Worm (Caenorhabditis elegans) whole organism, L1 larva: ENCODE results near the gene alh-7.

ENCODE experiments used
- C16A3.4 ChIP-seq: fragments of 150-350 bp; optimal IDR thresholded peaks from 2 replicates; lab custom pipeline; 2014; ENCODE audit warnings: missing biosample characterization, missing genetic modification characterization
- C34B4.2 ChIP-seq: sonication (generic microtip); optimal IDR thresholded peaks from 2 replicates; lab custom pipeline; 2017; ENCODE audit warnings: mild to moderate bottlenecking, missing genetic modification characterization, missing compliant biosample characterization
- F16B12.6 ChIP-seq: fragments of 150-350 bp; optimal IDR thresholded peaks from 2 replicates; lab custom pipeline; 2014; ENCODE audit warnings: missing biosample characterization, missing genetic modification characterization
- Y116A8C.19 ChIP-seq: sonication (generic microtip); optimal IDR thresholded peaks from 2 replicates; lab custom pipeline; 2016; ENCODE audit warnings: missing compliant biosample characterization, missing genetic modification characterization, borderline replicate concordance
- ceh-63 ChIP-seq: fragments of 200-800 bp; sonication (Bioruptor generic); optimal IDR thresholded peaks from 2 replicates; lab custom pipeline; 2018; ENCODE audit warnings: mild to moderate bottlenecking, missing genetic modification characterization, missing compliant biosample characterization
- ceh-82 ChIP-seq, 3 experiments: fragments of 150-350 bp in 1 of 3; sonication (generic microtip) in 2 of 3; optimal IDR thresholded peaks; 2 replicates each; lab custom pipeline; 2014 to 2017; ENCODE audit warnings: missing biosample characterization in 3 of 3, missing genetic modification characterization in 3 of 3
- ces-1 ChIP-seq: fragments of 150-350 bp; optimal IDR thresholded peaks from 2 replicates; lab custom pipeline; 2014; ENCODE audit warnings: missing biosample characterization, missing genetic modification reagents, missing genetic modification characterization
- efl-1 ChIP-seq, 4 experiments: fragments of 150-350 bp; optimal IDR thresholded peaks in 3 of 4; peaks in 1 of 4; 1 replicate in 1 of 4; 2 replicates in 3 of 4; lab custom pipeline; 2014; ENCODE audit warnings: missing biosample characterization in 2 of 4, missing genetic modification characterization in 2 of 4, missing genetic modification reagents in 2 of 4
- efl-3 ChIP-seq: fragments of 200-800 bp; sonication (Bioruptor generic); optimal IDR thresholded peaks from 2 replicates; lab custom pipeline; 2018; ENCODE audit warnings: mild to moderate bottlenecking, missing genetic modification characterization, missing compliant biosample characterization
- egl-27 ChIP-seq, 2 experiments: fragments of 150-350 bp in 1 of 2; sonication (generic microtip); optimal IDR thresholded peaks; 3 replicates each; lab custom pipeline; 2017 to 2018; ENCODE audit warnings: missing biosample characterization in 2 of 2, missing genetic modification characterization in 2 of 2, missing genetic modification reagents in 2 of 2
- ets-5 ChIP-seq: fragments of 200-800 bp; sonication (Bioruptor generic); IDR thresholded peaks from 2 replicates; pipeline ENCODE4 v1.3.6; 2022; ENCODE audit warnings: missing genetic modification characterization, missing compliant biosample characterization
- grh-1 ChIP-seq: fragments of 200-800 bp; sonication (Bioruptor generic); IDR thresholded peaks from 2 replicates; pipeline ENCODE4 v1.3.6; 2022; ENCODE audit warnings: missing genetic modification reagents, missing genetic modification characterization, missing compliant biosample characterization
- hlh-17 ChIP-seq: fragments of 200-800 bp; sonication (Bioruptor generic); optimal IDR thresholded peaks from 2 replicates; lab custom pipeline; 2018; ENCODE audit warnings: missing genetic modification characterization, mild to moderate bottlenecking, missing compliant biosample characterization, moderate library complexity, borderline replicate concordance
- irx-1 ChIP-seq: sonication (generic microtip); optimal IDR thresholded peaks from 2 replicates; lab custom pipeline; 2016; ENCODE audit warnings: missing genetic modification characterization, missing compliant biosample characterization
- isw-1 ChIP-seq: fragments of 200-800 bp; sonication (Bioruptor generic); IDR thresholded peaks from 2 replicates; pipeline ENCODE4 v1.3.6; 2022; ENCODE audit warnings: missing genetic modification characterization, missing compliant biosample characterization
- lin-13 ChIP-seq: fragments of 150-350 bp; optimal IDR thresholded peaks from 2 replicates; lab custom pipeline; 2014; ENCODE audit warnings: missing biosample characterization, missing genetic modification reagents, missing genetic modification characterization
- lin-14 ChIP-seq: fragments of 200-800 bp; sonication (Bioruptor generic); optimal IDR thresholded peaks from 2 replicates; lab custom pipeline; 2018; ENCODE audit warnings: mild to moderate bottlenecking, missing genetic modification characterization, moderate library complexity, missing compliant biosample characterization
- lin-15B ChIP-seq: fragments of 150-350 bp; sonication (generic microtip); optimal IDR thresholded peaks from 3 replicates; lab custom pipeline; 2014; ENCODE audit warnings: missing biosample characterization, missing genetic modification characterization
- lin-39 ChIP-seq: fragments of 150-350 bp; optimal IDR thresholded peaks from 2 replicates; lab custom pipeline; 2014; ENCODE audit warnings: missing biosample characterization, missing genetic modification reagents, missing genetic modification characterization
- lsy-2 ChIP-seq, 2 experiments: fragments of 150-350 bp; optimal IDR thresholded peaks; 2 replicates each; lab custom pipeline; 2014; ENCODE audit warnings: missing biosample characterization in 2 of 2, missing genetic modification characterization in 2 of 2
- mef-2 ChIP-seq: fragments of 150-350 bp; optimal IDR thresholded peaks from 2 replicates; lab custom pipeline; 2014; ENCODE audit warnings: missing biosample characterization, missing genetic modification characterization
- mep-1 ChIP-seq: fragments of 150-350 bp; optimal IDR thresholded peaks from 2 replicates; lab custom pipeline; 2014; ENCODE audit warnings: missing biosample characterization, missing genetic modification characterization
- nhr-11 ChIP-seq: fragments of 150-350 bp; optimal IDR thresholded peaks from 2 replicates; lab custom pipeline; 2014; ENCODE audit warnings: missing biosample characterization, missing genetic modification characterization
- nhr-19 ChIP-seq: fragments of 200-800 bp; sonication (Bioruptor generic); conservative IDR thresholded peaks from 2 replicates; pipeline ENCODE4 v1.3.6; 2022; ENCODE audit warnings: missing genetic modification characterization, missing compliant biosample characterization
- nhr-47 ChIP-seq: sonication (generic microtip); optimal IDR thresholded peaks from 2 replicates; lab custom pipeline; 2016; ENCODE audit warnings: mild to moderate bottlenecking, missing genetic modification characterization, moderate library complexity, missing compliant biosample characterization
- nhr-76 ChIP-seq: sonication (generic microtip); optimal IDR thresholded peaks from 2 replicates; lab custom pipeline; 2017; ENCODE audit warnings: missing biosample characterization, missing genetic modification characterization
- nhr-84 ChIP-seq: sonication (generic microtip); optimal IDR thresholded peaks from 2 replicates; lab custom pipeline; 2017; ENCODE audit warnings: missing biosample characterization, missing genetic modification characterization
- nhr-85 ChIP-seq: sonication (generic microtip); peaks from one replicate; lab custom pipeline; 2016; ENCODE audit warnings: missing genetic modification characterization, inconsistent platforms, missing compliant biosample characterization
- nhr-90 ChIP-seq: sonication (generic microtip); optimal IDR thresholded peaks from 2 replicates; lab custom pipeline; 2016; ENCODE audit warnings: mild to moderate bottlenecking, missing genetic modification characterization, missing compliant biosample characterization; ENCODE audit not compliant: poor library complexity
- skn-1 ChIP-seq: fragments of 150-350 bp; optimal IDR thresholded peaks from 2 replicates; lab custom pipeline; 2014; ENCODE audit warnings: missing biosample characterization, missing genetic modification characterization
- sup-37 ChIP-seq: fragments of 200-800 bp; sonication (Bioruptor generic); optimal IDR thresholded peaks from 2 replicates; lab custom pipeline; 2018; ENCODE audit warnings: mild to moderate bottlenecking, missing genetic modification characterization, missing compliant biosample characterization
- tbx-2 ChIP-seq: sonication (generic microtip); optimal IDR thresholded peaks from 2 replicates; lab custom pipeline; 2016; ENCODE audit warnings: missing genetic modification characterization, missing compliant biosample characterization
- tlp-1 ChIP-seq: fragments of 150-350 bp; optimal IDR thresholded peaks from 2 replicates; lab custom pipeline; 2014; ENCODE audit warnings: missing biosample characterization, missing genetic modification characterization
- unc-130 ChIP-seq: fragments of 150-350 bp; optimal IDR thresholded peaks from 2 replicates; lab custom pipeline; 2017; ENCODE audit warnings: missing biosample characterization, missing genetic modification characterization, inconsistent platforms
- unc-86 ChIP-seq: sonication (generic microtip); optimal IDR thresholded peaks from 2 replicates; lab custom pipeline; 2016; ENCODE audit warnings: missing genetic modification characterization, missing compliant biosample characterization
- zip-4 ChIP-seq: fragments of 200-800 bp; sonication (Bioruptor generic); optimal IDR thresholded peaks from 2 replicates; lab custom pipeline; 2018; ENCODE audit warnings: mild to moderate bottlenecking, missing genetic modification characterization, moderate library complexity, missing compliant biosample characterization

Gene alh-7

DNA sequence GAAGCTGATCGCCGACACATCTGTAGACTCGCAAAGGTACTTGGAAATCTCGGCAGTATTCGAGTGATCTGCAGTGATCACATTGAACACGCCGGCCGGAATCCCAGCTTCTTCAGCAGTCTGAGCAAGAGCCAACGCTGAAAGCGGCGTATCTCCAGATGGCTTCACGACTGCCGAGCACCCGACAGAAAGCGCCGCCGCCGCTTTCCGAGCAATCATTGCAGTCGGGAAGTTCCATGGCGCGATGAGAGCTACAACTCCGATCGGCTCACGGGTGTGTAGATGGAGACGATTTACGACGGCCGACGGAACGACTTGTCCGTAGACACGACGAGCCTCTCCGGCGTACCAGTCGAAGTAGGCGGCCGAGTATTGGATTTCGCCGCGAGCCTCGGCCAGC is 1.7 kb downstream of the alh-7 start:
- TF ChIP-seq ceh-63 (GFP tag; lab: Kevin White, UChicago) (no peak), Y116A8C.19 (tag; lab: Kevin White, UChicago) (no peak), F16B12.6 (no peak), C34B4.2 (tag; lab: Kevin White, UChicago) (no peak), ces-1 (GFP tag; lab: Kevin White, UChicago) (no peak), egl-27 (tag; optimal IDR thresholded peaks at IDR 0.05; lab: Kevin White, UChicago) (no peak), nhr-84 (tag; lab: Kevin White, UChicago) (no peak)
- TF ChIP-seq, all 84 proteins: peak for 0

ce11 chrII:13487563-13487962 is 4.0 kb downstream of the alh-7 start:
- no peak for TF ChIP-seq C16A3.4
- TF ChIP-seq grh-1 (GFP tag; lab: Robert Waterston, UW) = 0 out of 2 replicates have a peak, but pooled peaks have one; percentile 11

DNA sequence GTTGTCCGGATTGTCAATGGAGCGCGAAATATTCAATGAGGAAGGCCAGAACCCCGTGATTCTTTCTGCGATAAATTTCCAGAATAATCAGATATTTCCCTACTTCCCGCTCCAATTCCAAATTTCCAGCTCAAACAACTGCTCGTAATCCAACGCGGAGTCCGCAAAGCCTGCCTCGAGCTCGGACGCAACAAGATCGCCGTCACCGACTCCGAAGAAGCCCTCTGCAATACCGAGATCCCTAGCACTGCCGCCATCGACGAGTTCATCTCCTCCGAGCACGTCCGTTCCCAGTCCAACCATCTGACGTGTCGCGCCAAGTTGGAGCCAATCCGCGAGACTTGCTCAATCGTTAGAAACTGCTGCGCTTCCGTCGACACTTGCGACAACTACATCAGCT is 6.5 kb downstream of the alh-7 start:
- no peak for TF ChIP-seq grh-1 (GFP tag; lab: Robert Waterston, UW)
- no peak for TF ChIP-seq nhr-76 (tag; lab: Kevin White, UChicago)
- no peak for TF ChIP-seq isw-1 (GFP tag; lab: Robert Waterston, UW)
- no peak for TF ChIP-seq irx-1 (tag; lab: Kevin White, UChicago)
- TF ChIP-seq mef-2 (tag; lab: Kevin White, UChicago) = no peak
- no peak for TF ChIP-seq sup-37
- no peak for TF ChIP-seq nhr-90 (tag; lab: Kevin White, UChicago)
- TF ChIP-seq zip-4 (GFP tag; lab: Kevin White, UChicago) = no peak

DNA sequence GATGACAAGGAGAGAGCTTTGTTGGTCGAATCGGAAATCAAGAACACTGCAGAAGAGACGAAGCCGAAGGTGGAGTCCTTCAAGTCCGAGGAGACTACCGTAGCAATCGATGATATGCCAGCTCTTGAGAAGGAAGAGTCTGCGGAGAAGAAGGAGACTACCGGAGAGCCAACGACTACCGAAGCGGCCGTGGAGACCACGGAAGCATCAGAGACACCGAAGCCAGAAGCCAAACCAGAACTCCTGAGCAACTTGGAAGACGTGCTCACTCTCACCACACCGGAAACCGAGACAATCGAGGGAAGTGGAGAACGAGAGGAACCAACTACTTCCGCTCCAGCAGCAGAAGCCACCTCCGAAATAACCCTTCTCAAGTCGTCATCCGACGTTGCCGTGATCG is 7.5 kb downstream of the alh-7 start:
- no peak for TF ChIP-seq tlp-1 (tag; lab: Kevin White, UChicago)
- no peak for TF ChIP-seq efl-1 (optimal IDR thresholded peaks at IDR 0.05; lab: Kevin White, UChicago)
- TF ChIP-seq efl-1 (GFP tag; optimal IDR thresholded peaks at IDR 0.05 in 1 of 2; lab: Kevin White, UChicago) = peak in 1 of 2 experiments; percentile 21
- TF ChIP-seq mep-1 = no peak

DNA sequence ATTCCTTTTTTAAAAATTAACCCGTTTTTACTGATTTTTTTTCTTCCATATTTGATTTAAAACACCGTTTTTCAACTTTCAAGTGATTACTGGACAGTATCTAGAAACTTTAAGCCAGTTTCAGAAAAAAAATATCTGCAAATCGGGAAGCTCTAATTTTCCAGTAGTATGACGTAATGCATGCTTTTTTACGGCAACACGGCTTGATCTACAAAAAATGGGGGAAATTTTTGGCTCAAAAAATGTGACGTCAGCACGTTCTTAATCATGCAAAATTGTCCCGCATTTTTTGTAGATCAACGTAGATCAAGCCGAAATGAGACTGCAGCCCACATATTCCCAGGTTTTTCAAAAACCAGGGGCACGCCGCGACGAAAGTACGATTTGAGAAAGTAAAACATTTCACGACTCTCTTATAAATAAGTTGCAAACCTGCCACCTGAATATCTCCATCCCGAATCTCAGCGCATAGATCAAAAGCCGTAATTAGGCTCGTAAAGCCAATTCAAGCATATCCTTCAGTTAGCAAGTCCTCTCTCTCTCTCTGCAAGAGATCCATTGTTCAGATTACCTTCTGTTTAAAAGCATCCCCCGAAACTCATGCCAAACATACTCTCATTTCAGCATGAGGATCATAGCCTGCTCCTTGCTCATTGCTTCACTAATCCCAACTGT is 9.7 kb downstream of the alh-7 start, which contains the start of gene E01G4.6:
Gene E01G4.6, plus strand, starts transcription at position 625 of the 675 bp plus-strand sequence.
- TF ChIP-seq lin-14 (GFP tag; lab: Kevin White, UChicago) (no peak), efl-1 (optimal IDR thresholded peaks at IDR 0.05; lab: Kevin White, UChicago) (no peak), efl-1 (GFP tag; optimal IDR thresholded peaks at IDR 0.05 in 1 of 2; lab: Kevin White, UChicago) (peak in 1 of 2 experiments; percentile 70)

ce11 chrII:13479424-13479823 is 12.2 kb downstream of the alh-7 start:
- TF ChIP-seq efl-1 (optimal IDR thresholded peaks at IDR 0.05; lab: Kevin White, UChicago) (no peak), efl-1 (GFP tag; optimal IDR thresholded peaks at IDR 0.05 in 1 of 2; lab: Kevin White, UChicago) (peak in 1 of 2 experiments; percentile 65), irx-1 (tag; lab: Kevin White, UChicago) (no peak)

- 0 out of 2 replicates have a peak, but pooled peaks have one; percentile 26 for TF ChIP-seq grh-1 (GFP tag; lab: Robert Waterston, UW)
- no peak for TF ChIP-seq ets-5 (GFP tag; lab: Robert Waterston, UW)
- TF ChIP-seq lin-15B (tag; lab: Kevin White, UChicago) = peak; percentile 69
- no peak for TF ChIP-seq nhr-11 (tag; lab: Kevin White, UChicago)
- TF ChIP-seq lin-13 (GFP tag; lab: Kevin White, UChicago) = peak; percentile 36
- TF ChIP-seq unc-86 (tag; lab: Kevin White, UChicago) = peak; percentile 33
- TF ChIP-seq unc-130 (tag; lab: Kevin White, UChicago) = peak; percentile 58
- peak; percentile 51 to 57 (median 56) for TF ChIP-seq ceh-82 (tag; optimal IDR thresholded peaks at IDR 0.05; lab: Kevin White, UChicago)
- TF ChIP-seq mep-1 = peak; percentile 88
- no peak for TF ChIP-seq hlh-17 (GFP tag; lab: Kevin White, UChicago)
- no peak for TF ChIP-seq efl-3 (GFP tag; lab: Kevin White, UChicago)
- no peak for TF ChIP-seq egl-27 (tag; optimal IDR thresholded peaks at IDR 0.05; lab: Kevin White, UChicago)
- peak; percentile 16 for TF ChIP-seq lin-39 (tag; lab: Kevin White, UChicago)
- no peak for TF ChIP-seq Y116A8C.19 (tag; lab: Kevin White, UChicago)
- TF ChIP-seq skn-1 (tag; lab: Kevin White, UChicago) = peak; percentile 41
- TF ChIP-seq nhr-47 (tag; lab: Kevin White, UChicago) = peak; percentile 76
- no peak for TF ChIP-seq sup-37
- TF ChIP-seq tbx-2 = peak; percentile 60
- peak; percentile 50 for TF ChIP-seq lin-14 (GFP tag; lab: Kevin White, UChicago)
- TF ChIP-seq nhr-19 = peak; percentile 78
- TF ChIP-seq lsy-2 (tag; optimal IDR thresholded peaks at IDR 0.05; lab: Kevin White, UChicago) = peak; percentile 64 to 75
- peak; percentile 85 for TF ChIP-seq nhr-85 (tag; lab: Kevin White, UChicago)
- no peak for TF ChIP-seq C34B4.2 (tag; lab: Kevin White, UChicago)
Observed at ce11 chrII:13477230-13477629, 14.4 kb downstream of the alh-7 start.
